Fruit fly (Drosophila melanogaster): ENCODE measurements around the gene Rph.

Rph gene

dm6 chrX:10767350-10768005 lies 10.0 kb upstream of the Rph start (continued):
- no peak for TF ChIP-seq CkIIα-i1 (GFP tag; IDR thresholded peaks at IDR 0.05)
- TF ChIP-seq Sry-β (GFP tag; optimal IDR thresholded peaks at IDR 0.05) = no peak
- no peak for TF ChIP-seq tll (GFP tag; optimal IDR thresholded peaks at IDR 0.05)
- peak; percentile 28 for TF ChIP-seq CG3163 (GFP tag; optimal IDR thresholded peaks at IDR 0.05)
- no peak for TF ChIP-seq sna (GFP tag; IDR thresholded peaks at IDR 0.05; ENCODE audit: partially characterized antibody)
- TF ChIP-seq CG8281 (tag; optimal IDR thresholded peaks at IDR 0.05) = no peak
- TF ChIP-seq CG6175 (GFP tag; IDR thresholded peaks at IDR 0.05) = peak; percentile 30; the same call in 1 of the 3 replicates
- TF ChIP-seq CG8944 (GFP tag; optimal IDR thresholded peaks at IDR 0.05) = peak; percentile 30
- peak; percentile 23 for TF ChIP-seq CG17568 (GFP tag; optimal IDR thresholded peaks at IDR 0.05)
- no peak for TF ChIP-seq pzg (GFP tag; optimal IDR thresholded peaks at IDR 0.05)
- TF ChIP-seq unpg (GFP tag; optimal IDR thresholded peaks at IDR 0.05) = peak; percentile 56
- TF ChIP-seq Rx (GFP tag; IDR thresholded peaks at IDR 0.05) = 0 out of 2 replicates have a peak, but pooled peaks have one; percentile 18
- peak; percentile 42 for TF ChIP-seq sisA (GFP tag; IDR thresholded peaks at IDR 0.05)
- TF ChIP-seq trh (GFP tag; optimal IDR thresholded peaks at IDR 0.05) = no peak
- peak; percentile 69; the same call in 1 of the 3 replicates for TF ChIP-seq CG11456 (GFP tag; IDR thresholded peaks at IDR 0.05)
- TF ChIP-seq Sox100B (GFP tag; optimal IDR thresholded peaks at IDR 0.05) = no peak
- peak; percentile 35 for TF ChIP-seq Sry-δ (GFP tag; optimal IDR thresholded peaks at IDR 0.05)
- TF ChIP-seq da (GFP tag; optimal IDR thresholded peaks at IDR 0.05) = no peak
- peak; percentile 54 for TF ChIP-seq CG9609 (GFP tag; optimal IDR thresholded peaks at IDR 0.05)
- no peak for TF ChIP-seq Lpt (GFP tag; optimal IDR thresholded peaks at IDR 0.05)
- TF ChIP-seq CG17912 (GFP tag; optimal IDR thresholded peaks at IDR 0.05) = no peak
- TF ChIP-seq CG4282 (GFP tag; optimal IDR thresholded peaks at IDR 0.05) = peak; percentile 51
- TF ChIP-seq zfh1 (GFP tag; IDR thresholded peaks at IDR 0.05) = peak; percentile 31; the same call in 1 of the 3 replicates
- peak; percentile 33; the same call in 1 of the 2 replicates for TF ChIP-seq E2f2 (GFP tag; IDR thresholded peaks at IDR 0.05)
- no peak for TF ChIP-seq fd102C (GFP tag; optimal IDR thresholded peaks at IDR 0.05)
- TF ChIP-seq CG18011 (GFP tag; optimal IDR thresholded peaks at IDR 0.05) = no peak
- TF ChIP-seq NfI (GFP tag; optimal IDR thresholded peaks at IDR 0.05) = peak; percentile 66
- no peak for TF ChIP-seq Dref (GFP tag; IDR thresholded peaks at IDR 0.05)
- TF ChIP-seq wdn (GFP tag; IDR thresholded peaks at IDR 0.05) = peak; percentile 62
- peak; percentile 68 for TF ChIP-seq Atf6 (GFP tag; IDR thresholded peaks at IDR 0.05)
- peak; percentile 78 for TF ChIP-seq HLH54F (GFP tag; optimal IDR thresholded peaks at IDR 0.05)
- no peak for TF ChIP-seq Dip2 (GFP tag; IDR thresholded peaks at IDR 0.05)
- peak; percentile 17 for TF ChIP-seq Ssrp (tag; optimal IDR thresholded peaks at IDR 0.05)
- TF ChIP-seq onecut (GFP tag; IDR thresholded peaks at IDR 0.05) = peak; percentile 83
- TF ChIP-seq GATAe (GFP tag; conservative IDR thresholded peaks at IDR 0.05) = no peak
- TF ChIP-seq Dll (GFP tag; IDR thresholded peaks at IDR 0.05; ENCODE audit: partially characterized antibody) = no peak
- no peak for TF ChIP-seq ssp (GFP tag; IDR thresholded peaks at IDR 0.05)
- peak; percentile 81 for TF ChIP-seq Dbx (GFP tag; IDR thresholded peaks at IDR 0.05)
- no peak for TF ChIP-seq Doc2 (GFP tag; IDR thresholded peaks at IDR 0.05)
- TF ChIP-seq Abd-B (GFP tag; optimal IDR thresholded peaks at IDR 0.05) = no peak
- peak; percentile 58 for TF ChIP-seq CG15514 (GFP tag; optimal IDR thresholded peaks at IDR 0.05)
- no peak for TF ChIP-seq CG16813 (GFP tag; IDR thresholded peaks at IDR 0.05; ENCODE audit: partially characterized antibody)
- peak; percentile 27 for TF ChIP-seq cwo (GFP tag; optimal IDR thresholded peaks at IDR 0.05)
- TF ChIP-seq CG7839 (tag; optimal IDR thresholded peaks at IDR 0.05) = peak; percentile 67
- TF ChIP-seq Eip74EF (GFP tag; optimal IDR thresholded peaks at IDR 0.05) = no peak
- TF ChIP-seq CG4707 (GFP tag; optimal IDR thresholded peaks at IDR 0.05) = no peak
- peak; percentile 7 for TF ChIP-seq CG10147 (GFP tag; optimal IDR thresholded peaks at IDR 0.05)
- TF ChIP-seq Max (GFP tag; optimal IDR thresholded peaks at IDR 0.05) = no peak
- no peak for TF ChIP-seq Tbp (GFP tag; optimal IDR thresholded peaks at IDR 0.05)

Data from whole organism, embryonic.